Worm (Caenorhabditis elegans): ENCODE measurements around the gene idpp-9.

The idpp-9 gene

ce11 chrX:3915748-3916147, at the start of gene idpp-9:
idpp-9 (minus strand) TSS chrX:3915848.
- TF ChIP-seq W03F9.2 (tag; optimal IDR thresholded peaks at IDR 0.05) (no peak), him-1 (tag; optimal IDR thresholded peaks at IDR 0.05) (no peak), dao-5 (tag; optimal IDR thresholded peaks at IDR 0.05) (no peak)

- no peak for TF ChIP-seq W03F9.2 (tag; optimal IDR thresholded peaks at IDR 0.05)
- no peak for TF ChIP-seq dao-5 (tag; optimal IDR thresholded peaks at IDR 0.05)
- no peak for TF ChIP-seq him-1 (tag; optimal IDR thresholded peaks at IDR 0.05)
These were observed 44.7 kb upstream of the idpp-9 start for ce11 chrX:3960345-3960744.

- TF ChIP-seq him-1 (tag; optimal IDR thresholded peaks at IDR 0.05), result no peak
- TF ChIP-seq W03F9.2 (tag; optimal IDR thresholded peaks at IDR 0.05), result no peak
- TF ChIP-seq dao-5 (tag; optimal IDR thresholded peaks at IDR 0.05), result no peak
These were observed 43.6 kb upstream of the idpp-9 start for ce11 chrX:3959221-3959620.

ce11 chrX:3958252-3958651, 42.6 kb upstream of the idpp-9 start, which contains the start of gene lin-18:
lin-18 (plus strand) TSS chrX:3958552.
- no peak for TF ChIP-seq W03F9.2 (tag; optimal IDR thresholded peaks at IDR 0.05)
- TF ChIP-seq him-1 (tag; optimal IDR thresholded peaks at IDR 0.05), result no peak
- TF ChIP-seq dao-5 (tag; optimal IDR thresholded peaks at IDR 0.05), result no peak

ce11 chrX:3957475-3958204, 42.0 kb upstream of the idpp-9 start:
- TF ChIP-seq W03F9.2 (tag; optimal IDR thresholded peaks at IDR 0.05) (no peak), dao-5 (tag; optimal IDR thresholded peaks at IDR 0.05) (no peak), him-1 (tag; optimal IDR thresholded peaks at IDR 0.05) (no peak)

ce11 chrX:3952737-3953136, 37.1 kb upstream of the idpp-9 start:
- TF ChIP-seq him-1 (tag; optimal IDR thresholded peaks at IDR 0.05) (no peak), dao-5 (tag; optimal IDR thresholded peaks at IDR 0.05) (no peak), W03F9.2 (tag; optimal IDR thresholded peaks at IDR 0.05) (no peak)

ce11 chrX:3949763-3950162, 34.1 kb upstream of the idpp-9 start:
- TF ChIP-seq him-1 (tag; optimal IDR thresholded peaks at IDR 0.05) (no peak), W03F9.2 (tag; optimal IDR thresholded peaks at IDR 0.05) (no peak), dao-5 (tag; optimal IDR thresholded peaks at IDR 0.05) (no peak)

ce11 chrX:3949026-3949425, 33.4 kb upstream of the idpp-9 start:
- TF ChIP-seq him-1 (tag; optimal IDR thresholded peaks at IDR 0.05) (no peak), dao-5 (tag; optimal IDR thresholded peaks at IDR 0.05) (no peak), W03F9.2 (tag; optimal IDR thresholded peaks at IDR 0.05) (no peak)

ce11 chrX:3945681-3946080, 30.0 kb upstream of the idpp-9 start:
- no peak for TF ChIP-seq dao-5 (tag; optimal IDR thresholded peaks at IDR 0.05)
- peak; percentile 28 for TF ChIP-seq him-1 (tag; optimal IDR thresholded peaks at IDR 0.05)

ce11 chrX:3944961-3945587, 29.4 kb upstream of the idpp-9 start:
- TF ChIP-seq him-1 (tag; optimal IDR thresholded peaks at IDR 0.05) (no peak), dao-5 (tag; optimal IDR thresholded peaks at IDR 0.05) (no peak), W03F9.2 (tag; optimal IDR thresholded peaks at IDR 0.05) (no peak)

ce11 chrX:3944073-3944472, 28.4 kb upstream of the idpp-9 start:
- TF ChIP-seq dao-5 (tag; optimal IDR thresholded peaks at IDR 0.05) (no peak), W03F9.2 (tag; optimal IDR thresholded peaks at IDR 0.05) (no peak), him-1 (tag; optimal IDR thresholded peaks at IDR 0.05) (no peak)

- no peak for TF ChIP-seq him-1 (tag; optimal IDR thresholded peaks at IDR 0.05)
These were observed 27.6 kb upstream of the idpp-9 start, which contains the start of gene ptp-4A2 for ce11 chrX:3943213-3943612. ptp-4A2 (minus strand) TSS chrX:3943313.

ce11 chrX:3942267-3942666, 26.6 kb upstream of the idpp-9 start, which contains the start of gene T19D2.13:
T19D2.13 (minus strand) TSS chrX:3942367.
- TF ChIP-seq W03F9.2 (tag; optimal IDR thresholded peaks at IDR 0.05) (no peak), him-1 (tag; optimal IDR thresholded peaks at IDR 0.05) (no peak), dao-5 (tag; optimal IDR thresholded peaks at IDR 0.05) (no peak)

- no peak for TF ChIP-seq him-1 (tag; optimal IDR thresholded peaks at IDR 0.05)
- TF ChIP-seq dao-5 (tag; optimal IDR thresholded peaks at IDR 0.05), result no peak
- no peak for TF ChIP-seq W03F9.2 (tag; optimal IDR thresholded peaks at IDR 0.05)
These were observed 23.3 kb upstream of the idpp-9 start, which contains the start of gene T19D2.3 for ce11 chrX:3938950-3939349. T19D2.3 (plus strand) TSS chrX:3939250.

Data from whole organism, L4/young adult.